Fruit fly (Drosophila melanogaster): Measurements from ENCODE around the gene lmgB.

lmgB gene

DNA sequence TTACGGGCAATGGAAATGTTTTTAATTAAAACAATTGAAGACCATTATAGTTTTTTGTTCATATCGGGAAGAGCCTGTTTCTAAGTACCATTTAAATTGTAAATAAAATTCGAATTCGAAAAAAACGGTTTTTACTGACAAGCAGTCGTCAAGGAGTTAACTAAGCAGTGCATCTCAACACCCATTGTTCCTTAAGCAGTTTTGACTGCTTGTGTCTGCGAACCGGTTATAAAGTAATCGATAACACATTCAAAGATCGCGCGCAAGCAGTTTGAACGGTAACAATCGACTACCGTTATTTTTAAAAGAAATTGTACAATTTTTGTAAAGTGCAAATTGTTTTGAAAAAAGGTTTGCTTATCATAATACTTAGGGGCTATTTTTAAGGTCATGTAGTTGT, 50.4 kb downstream of the lmgB start (continued):
- peak; percentile 61 for TF ChIP-seq Ets97D (GFP tag; optimal IDR thresholded peaks at IDR 0.05)
- no peak for TF ChIP-seq lilli (GFP tag; optimal IDR thresholded peaks at IDR 0.05)
- peak in 1 of 2 experiments; percentile 20 for TF ChIP-seq dpn (GFP tag; optimal IDR thresholded peaks at IDR 0.05)
- peak in 1 of 2 experiments; percentile 54 for TF ChIP-seq Pdp1 (GFP tag; optimal IDR thresholded peaks at IDR 0.05)
- TF ChIP-seq dmrt11E (tag; optimal IDR thresholded peaks at IDR 0.05), result no peak
- TF ChIP-seq fd3F (GFP tag; optimal IDR thresholded peaks at IDR 0.05), result no peak
- peak; percentile 55 for TF ChIP-seq CG14710 (tag; optimal IDR thresholded peaks at IDR 0.05)
- TF ChIP-seq CG2875 (GFP tag; optimal IDR thresholded peaks at IDR 0.05), result no peak
- peak; percentile 46 for TF ChIP-seq chn (GFP tag; optimal IDR thresholded peaks at IDR 0.05)
- no peak for TF ChIP-seq CG9876 (GFP tag; optimal IDR thresholded peaks at IDR 0.05)
- peak; percentile 78 for TF ChIP-seq CG10267 (tag; optimal IDR thresholded peaks at IDR 0.05)
- TF ChIP-seq CG15514 (GFP tag; optimal IDR thresholded peaks at IDR 0.05), result peak; percentile 22
- peak; percentile 69; the same call in 2 of the 3 replicates for TF ChIP-seq knrl (GFP tag; IDR thresholded peaks at IDR 0.05; ENCODE audit: partially characterized antibody)
- no peak for TF ChIP-seq cato (GFP tag; optimal IDR thresholded peaks at IDR 0.05; ENCODE audit: borderline replicate concordance)
- no peak for TF ChIP-seq run (tag; optimal IDR thresholded peaks at IDR 0.05)
- no peak for TF ChIP-seq al (GFP tag; IDR thresholded peaks at IDR 0.05)
- no peak for TF ChIP-seq Kr (GFP tag; optimal IDR thresholded peaks at IDR 0.05)
- no peak for TF ChIP-seq CG4854 (GFP tag; optimal IDR thresholded peaks at IDR 0.05)
- no peak for TF ChIP-seq CG5953 (GFP tag; IDR thresholded peaks at IDR 0.05)
- peak; percentile 46 for TF ChIP-seq CG33213 (GFP tag; optimal IDR thresholded peaks at IDR 0.05)
- no peak for TF ChIP-seq dm (GFP tag; optimal IDR thresholded peaks at IDR 0.05)
- TF ChIP-seq slbo (GFP tag; IDR thresholded peaks at IDR 0.05), result 0 out of 2 replicates have a peak, but pooled peaks have one; percentile 17
- peak; percentile 100 for TF ChIP-seq CG31365 (tag; optimal IDR thresholded peaks at IDR 0.05)
- TF ChIP-seq Fer2 (tag; optimal IDR thresholded peaks at IDR 0.05), result no peak
- TF ChIP-seq CG11085 (GFP tag; IDR thresholded peaks at IDR 0.05), result no peak
- no peak for TF ChIP-seq eve (GFP tag; optimal IDR thresholded peaks at IDR 0.05)
- TF ChIP-seq CG16863 (GFP tag; optimal IDR thresholded peaks at IDR 0.05), result no peak
- TF ChIP-seq CG2116 (GFP tag; optimal IDR thresholded peaks at IDR 0.05), result peak; percentile 53
- TF ChIP-seq CG1832 (GFP tag; optimal IDR thresholded peaks at IDR 0.05), result no peak
- TF ChIP-seq CG2889 (GFP tag; IDR thresholded peaks at IDR 0.05), result no peak
- peak; percentile 54 for TF ChIP-seq BEAF-32 (GFP tag; optimal IDR thresholded peaks at IDR 0.05)
- no peak for TF ChIP-seq lmd (GFP tag; IDR thresholded peaks at IDR 0.05)
- TF ChIP-seq emc (GFP tag; optimal IDR thresholded peaks at IDR 0.05), result no peak
- TF ChIP-seq amos (GFP tag; IDR thresholded peaks at IDR 0.05; ENCODE audit: partially characterized antibody), result peak; percentile 65
- TF ChIP-seq Tbp (GFP tag; optimal IDR thresholded peaks at IDR 0.05), result no peak
- no peak for TF ChIP-seq slou (GFP tag; optimal IDR thresholded peaks at IDR 0.05)
- no peak for TF ChIP-seq CG32772 (GFP tag; IDR thresholded peaks at IDR 0.05)
- no peak for TF ChIP-seq scrt (GFP tag; optimal IDR thresholded peaks at IDR 0.05)
- no peak for TF ChIP-seq CrebB (tag; optimal IDR thresholded peaks at IDR 0.05)
- no peak for TF ChIP-seq trh (GFP tag; optimal IDR thresholded peaks at IDR 0.05)
- TF ChIP-seq Meics (GFP tag; optimal IDR thresholded peaks at IDR 0.05), result no peak
- peak; percentile 3 for TF ChIP-seq maf-S (GFP tag; optimal IDR thresholded peaks at IDR 0.05)
- TF ChIP-seq nerfin-1 (tag; optimal IDR thresholded peaks at IDR 0.05), result no peak
- no peak for TF ChIP-seq CG10462 (GFP tag; optimal IDR thresholded peaks at IDR 0.05)
- TF ChIP-seq Oaz (GFP tag; IDR thresholded peaks at IDR 0.05), result no peak
- TF ChIP-seq CG11456 (GFP tag; IDR thresholded peaks at IDR 0.05), result no peak
- peak; percentile 90 for TF ChIP-seq Med (GFP tag)
- no peak for TF ChIP-seq CG12391 (tag; optimal IDR thresholded peaks at IDR 0.05)
- TF ChIP-seq ara (GFP tag; IDR thresholded peaks at IDR 0.05), result no peak
- TF ChIP-seq CG3847 (GFP tag; IDR thresholded peaks at IDR 0.05), result no peak
- no peak for TF ChIP-seq CG12769 (tag; optimal IDR thresholded peaks at IDR 0.05)
